Worm (Caenorhabditis elegans): ENCODE measurements around the gene daf-22.
A peak's percentile ranks its signal among the peaks of the same experiment; 100 is the strongest.

daf-22 gene

DNA sequence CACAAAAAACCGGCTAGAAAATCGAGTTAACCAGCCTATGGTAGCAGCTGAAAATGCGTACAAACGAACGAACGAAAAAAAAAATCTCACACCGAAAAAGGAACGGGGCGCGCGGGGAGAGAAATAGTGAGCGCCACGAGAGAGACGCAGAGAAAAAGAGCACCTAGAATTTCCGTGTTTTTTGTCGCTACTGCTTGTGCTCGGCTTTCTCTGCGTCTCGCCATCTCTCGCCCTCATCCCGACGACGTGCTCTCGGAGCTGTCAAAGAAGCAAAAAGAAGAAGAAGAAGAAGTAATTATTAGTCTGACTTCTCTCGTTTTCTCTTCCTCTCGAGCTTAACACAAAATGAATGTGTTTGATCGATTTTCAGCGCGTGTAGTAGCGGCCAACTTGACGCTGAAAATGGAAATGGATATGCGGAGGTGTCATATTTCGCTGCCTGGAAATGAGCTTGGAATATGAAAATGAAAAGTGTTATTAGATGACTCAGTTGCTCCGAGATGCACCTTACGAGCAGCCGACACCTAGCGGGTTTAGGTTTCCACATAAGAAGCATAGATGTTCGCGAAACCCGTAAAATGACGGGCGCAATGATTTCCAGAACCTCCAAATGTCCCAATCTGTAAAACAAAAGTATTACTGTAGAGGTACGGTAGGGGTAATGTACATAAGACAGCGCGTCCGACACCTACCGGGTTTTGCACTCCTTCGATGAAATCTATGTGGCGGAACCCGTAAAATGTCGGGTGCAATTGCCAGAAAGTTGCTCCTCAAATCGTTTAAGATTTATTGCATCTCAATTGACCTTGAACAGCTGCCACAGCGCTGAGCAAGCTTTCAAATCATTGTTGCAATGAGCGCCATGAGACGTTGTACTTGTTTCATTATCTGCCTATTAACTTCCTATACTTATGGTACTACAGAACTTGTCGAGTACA lies 42.6 kb downstream of the daf-22 start, which contains the start of gene btb-14:
Gene btb-14 (plus strand): TSS at position 839 of the 938 bp plus-strand sequence.
- TF ChIP-seq sem-4 (tag; optimal IDR thresholded peaks at IDR 0.05) (no peak), elt-3 (tag; optimal IDR thresholded peaks at IDR 0.05) (no peak), snpc-4 (tag; optimal IDR thresholded peaks at IDR 0.05) (peak; percentile 90), nhr-129 (tag; optimal IDR thresholded peaks at IDR 0.05) (peak; percentile 2), unc-55 (GFP tag; optimal IDR thresholded peaks at IDR 0.05) (peak; percentile 67), ama-1 (optimal IDR thresholded peaks at IDR 0.05) (no peak), C34F6.9 (tag; optimal IDR thresholded peaks at IDR 0.05) (peak; percentile 59), egl-27 (tag; optimal IDR thresholded peaks at IDR 0.05) (peak; percentile 22), mbf-1 (tag; optimal IDR thresholded peaks at IDR 0.05) (no peak), lin-13 (GFP tag; optimal IDR thresholded peaks at IDR 0.05) (peak; percentile 17), F13H6.1 (tag; optimal IDR thresholded peaks at IDR 0.05) (peak; percentile 22), blmp-1 (tag; optimal IDR thresholded peaks at IDR 0.05; ENCODE audit: insufficient read depth) (no peak), aly-2 (tag; optimal IDR thresholded peaks at IDR 0.05) (no peak), sma-9 (GFP tag; optimal IDR thresholded peaks at IDR 0.05) (peak; percentile 10), sma-9 (tag; optimal IDR thresholded peaks at IDR 0.05) (no peak), fos-1 (tag; optimal IDR thresholded peaks at IDR 0.05) (no peak), sma-3 (GFP tag; optimal IDR thresholded peaks at IDR 0.05) (no peak), ceh-82 (tag; optimal IDR thresholded peaks at IDR 0.05) (no peak), lsy-2 (tag; optimal IDR thresholded peaks at IDR 0.05) (peak in 1 of 2 experiments; percentile 48), elt-1 (tag; optimal IDR thresholded peaks at IDR 0.05) (no peak)

DNA sequence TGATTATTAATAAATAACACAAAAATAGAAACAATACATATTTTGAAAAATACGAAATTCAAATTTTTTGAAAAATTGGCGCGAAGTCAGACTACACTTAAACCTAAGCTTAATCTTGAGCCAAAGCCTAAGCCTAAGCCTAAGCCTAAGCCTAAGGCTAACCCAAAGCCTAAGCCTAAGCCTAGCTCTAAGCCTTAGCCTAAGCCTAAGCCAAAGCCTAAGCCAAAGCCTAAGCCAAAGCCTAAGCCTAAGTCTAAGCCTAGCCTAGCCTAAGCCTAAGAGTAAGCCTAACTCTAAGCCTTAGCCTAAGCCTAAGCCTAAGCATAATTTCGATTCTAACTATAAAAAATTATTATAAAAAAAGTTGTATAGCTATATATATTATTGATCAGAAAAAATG lies 44.6 kb downstream of the daf-22 start:
- TF ChIP-seq R02D3.7 (tag; optimal IDR thresholded peaks at IDR 0.05), result no peak
- no peak for TF ChIP-seq nhr-12 (tag; optimal IDR thresholded peaks at IDR 0.05)
- TF ChIP-seq nhr-10 (tag; optimal IDR thresholded peaks at IDR 0.05), result no peak
- TF ChIP-seq ZK546.5 (tag; optimal IDR thresholded peaks at IDR 0.05), result no peak
- no peak for TF ChIP-seq unc-39 (tag; optimal IDR thresholded peaks at IDR 0.05)
- TF ChIP-seq lin-13 (GFP tag; optimal IDR thresholded peaks at IDR 0.05), result no peak
- no peak for TF ChIP-seq ama-1 (optimal IDR thresholded peaks at IDR 0.05)
- TF ChIP-seq nhr-77 (tag; optimal IDR thresholded peaks at IDR 0.05), result no peak
- TF ChIP-seq ceh-16 (tag; optimal IDR thresholded peaks at IDR 0.05), result no peak
- TF ChIP-seq snpc-4 (tag; optimal IDR thresholded peaks at IDR 0.05), result no peak
- TF ChIP-seq nhr-25 (tag; optimal IDR thresholded peaks at IDR 0.05), result no peak
- TF ChIP-seq gmeb-1 (tag; optimal IDR thresholded peaks at IDR 0.05), result no peak
- TF ChIP-seq unc-55 (GFP tag; optimal IDR thresholded peaks at IDR 0.05), result no peak
- TF ChIP-seq lsy-2 (tag; optimal IDR thresholded peaks at IDR 0.05), result no peak
- TF ChIP-seq elt-1 (tag; optimal IDR thresholded peaks at IDR 0.05), result no peak
- no peak for TF ChIP-seq nhr-21 (tag; optimal IDR thresholded peaks at IDR 0.05)
- TF ChIP-seq sma-9 (GFP tag; optimal IDR thresholded peaks at IDR 0.05), result no peak
- TF ChIP-seq sma-9 (tag; optimal IDR thresholded peaks at IDR 0.05), result no peak
- TF ChIP-seq ztf-1 (GFP tag; conservative IDR thresholded peaks at IDR 0.05), result no peak
- TF ChIP-seq nhr-6 (tag; optimal IDR thresholded peaks at IDR 0.05), result no peak

DNA sequence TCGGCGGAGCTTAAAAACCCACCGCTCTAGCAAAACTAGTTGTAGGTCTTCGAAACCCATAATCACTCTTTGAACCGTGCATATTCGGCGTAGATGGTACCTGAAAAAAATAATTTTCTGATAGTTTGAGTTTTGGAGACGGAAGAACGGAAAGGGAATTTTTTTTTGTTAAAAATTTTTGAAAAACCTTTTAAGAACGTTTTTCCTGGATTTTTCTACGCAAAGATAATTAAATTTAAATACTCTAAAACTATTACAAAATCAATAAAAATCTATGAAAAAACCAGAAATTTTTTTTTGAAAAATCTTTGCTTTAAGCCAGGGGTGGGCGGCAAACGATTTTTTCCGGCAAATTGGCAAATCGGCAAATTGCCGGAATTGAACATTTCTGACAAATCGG lies 46.1 kb downstream of the daf-22 start, which contains the start of gene marc-5:
Gene marc-5 (minus strand): TSS at position 101 of the 400 bp plus-strand sequence.
- TF ChIP-seq sma-9 (GFP tag; optimal IDR thresholded peaks at IDR 0.05) (no peak), sma-9 (tag; optimal IDR thresholded peaks at IDR 0.05) (no peak), nhr-10 (tag; optimal IDR thresholded peaks at IDR 0.05) (no peak), elt-3 (tag; optimal IDR thresholded peaks at IDR 0.05) (no peak), nhr-25 (tag; optimal IDR thresholded peaks at IDR 0.05) (no peak), sem-4 (tag; optimal IDR thresholded peaks at IDR 0.05) (no peak)

DNA sequence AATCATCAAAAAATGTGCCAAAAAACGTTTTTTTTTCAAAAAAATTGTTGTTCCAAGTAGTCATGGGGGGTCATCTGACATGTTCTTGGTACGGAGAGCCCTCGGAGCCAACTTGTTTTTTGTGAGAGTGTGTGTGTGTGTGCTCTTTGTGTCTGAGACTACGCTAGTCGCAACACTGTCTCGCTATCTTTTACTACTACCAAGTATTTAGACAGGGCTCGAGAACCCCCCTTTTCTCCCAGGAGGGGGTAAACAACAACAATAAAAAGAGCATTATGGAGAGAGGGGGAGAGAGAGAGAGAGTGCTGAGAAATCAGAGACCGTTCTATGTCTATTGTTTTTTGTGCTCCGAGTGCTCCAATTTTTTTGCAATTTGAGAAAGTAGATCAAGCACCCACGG lies 46.7 kb downstream of the daf-22 start:
- TF ChIP-seq nhr-129 (tag; optimal IDR thresholded peaks at IDR 0.05) (peak; percentile 59), peb-1 (tag; optimal IDR thresholded peaks at IDR 0.05) (no peak), alr-1 (tag; optimal IDR thresholded peaks at IDR 0.05) (no peak), nhr-10 (tag; optimal IDR thresholded peaks at IDR 0.05) (no peak), nhr-6 (tag; optimal IDR thresholded peaks at IDR 0.05) (no peak)
